Fruit fly (Drosophila melanogaster): Measurements from ENCODE around the gene Rpt3.

Rpt3 gene

dm6 chrX:11124749-11125508 is at the start of gene Rpt3:
Gene Rpt3, plus strand, starts transcription at chrX:11125101.
- TF ChIP-seq crol (GFP tag; IDR thresholded peaks at IDR 0.05) = no peak
- TF ChIP-seq Fer2 (tag; optimal IDR thresholded peaks at IDR 0.05) = no peak
- peak; percentile 9; the same call in 1 of the 3 replicates for TF ChIP-seq mld (GFP tag; IDR thresholded peaks at IDR 0.05; ENCODE audit: partially characterized antibody)
- peak in 1 of 2 experiments; percentile 24 for TF ChIP-seq dpn (GFP tag; optimal IDR thresholded peaks at IDR 0.05)
- TF ChIP-seq CG34224 (GFP tag; IDR thresholded peaks at IDR 0.05; ENCODE audit: partially characterized antibody) = peak; percentile 66
- no peak for TF ChIP-seq Lhr (GFP tag; optimal IDR thresholded peaks at IDR 0.05)
- TF ChIP-seq CG3726 (GFP tag; IDR thresholded peaks at IDR 0.05) = no peak
- peak; percentile 14 for TF ChIP-seq CG13775 (GFP tag; optimal IDR thresholded peaks at IDR 0.05)
- TF ChIP-seq Trl (optimal IDR thresholded peaks at IDR 0.05) = no peak
- TF ChIP-seq Trl (GFP tag; optimal IDR thresholded peaks at IDR 0.05) = no peak
- TF ChIP-seq CG4360 (GFP tag; IDR thresholded peaks at IDR 0.05) = no peak
- TF ChIP-seq CG11560 (tag; IDR thresholded peaks at IDR 0.05) = peak; percentile 40; the same call in 1 of the 3 replicates
- no peak for TF ChIP-seq org-1 (GFP tag; optimal IDR thresholded peaks at IDR 0.05)
- no peak for TF ChIP-seq CG2199 (GFP tag; IDR thresholded peaks at IDR 0.05)
- TF ChIP-seq ERR (GFP tag; optimal IDR thresholded peaks at IDR 0.05) = no peak
- TF ChIP-seq Mes4 (GFP tag; optimal IDR thresholded peaks at IDR 0.05) = no peak
- TF ChIP-seq gfzf (GFP tag; optimal IDR thresholded peaks at IDR 0.05) = peak; percentile 40
- TF ChIP-seq YL-1 (GFP tag; optimal IDR thresholded peaks at IDR 0.05) = peak; percentile 43
- TF ChIP-seq CG7987 (GFP tag; optimal IDR thresholded peaks at IDR 0.05) = no peak
- TF ChIP-seq CG16813 (GFP tag; IDR thresholded peaks at IDR 0.05; ENCODE audit: partially characterized antibody) = peak; percentile 85
- no peak for TF ChIP-seq CG8388 (GFP tag; optimal IDR thresholded peaks at IDR 0.05)
- TF ChIP-seq CG13624 (GFP tag; optimal IDR thresholded peaks at IDR 0.05) = no peak
- TF ChIP-seq ind (GFP tag; optimal IDR thresholded peaks at IDR 0.05) = no peak
- TF ChIP-seq Optix (GFP tag; IDR thresholded peaks at IDR 0.05) = no peak
- no peak for TF ChIP-seq CG43689 (GFP tag; IDR thresholded peaks at IDR 0.05)
- TF ChIP-seq fd102C (GFP tag; optimal IDR thresholded peaks at IDR 0.05) = no peak
- TF ChIP-seq CG12769 (tag; optimal IDR thresholded peaks at IDR 0.05) = no peak
- no peak for TF ChIP-seq emc (GFP tag; optimal IDR thresholded peaks at IDR 0.05)
- peak; percentile 65 for TF ChIP-seq Ets97D (GFP tag; optimal IDR thresholded peaks at IDR 0.05)
- TF ChIP-seq Ptx1 (GFP tag; IDR thresholded peaks at IDR 0.05) = no peak
- TF ChIP-seq Usf (GFP tag; optimal IDR thresholded peaks at IDR 0.05) = no peak
- no peak for TF ChIP-seq CG8924 (tag; optimal IDR thresholded peaks at IDR 0.05)
- no peak for TF ChIP-seq CG13123 (GFP tag; optimal IDR thresholded peaks at IDR 0.05)
- TF ChIP-seq gro (GFP tag; optimal IDR thresholded peaks at IDR 0.05) = no peak
- peak; percentile 14 for TF ChIP-seq CG9797 (GFP tag; optimal IDR thresholded peaks at IDR 0.05)
- TF ChIP-seq Sry-δ (GFP tag; optimal IDR thresholded peaks at IDR 0.05) = peak; percentile 90
- no peak for TF ChIP-seq gt (GFP tag; IDR thresholded peaks at IDR 0.05)
- no peak for TF ChIP-seq hth (optimal IDR thresholded peaks at IDR 0.05)
- peak; percentile 34 for TF ChIP-seq CG2712 (tag; optimal IDR thresholded peaks at IDR 0.05)
- TF ChIP-seq CG17612 (GFP tag; IDR thresholded peaks at IDR 0.05) = no peak
- TF ChIP-seq Sox100B (GFP tag; optimal IDR thresholded peaks at IDR 0.05) = no peak
- no peak for TF ChIP-seq Bdp1 (GFP tag; optimal IDR thresholded peaks at IDR 0.05)
- peak; percentile 47; the same call in 1 of the 2 replicates for TF ChIP-seq nerfin-2 (GFP tag; IDR thresholded peaks at IDR 0.05; ENCODE audit: partially characterized antibody)
- no peak for TF ChIP-seq CG10959 (GFP tag; IDR thresholded peaks at IDR 0.05)
- no peak for TF ChIP-seq CG31365 (tag; optimal IDR thresholded peaks at IDR 0.05)
- TF ChIP-seq stwl (tag; optimal IDR thresholded peaks at IDR 0.05) = peak; percentile 53
- no peak for TF ChIP-seq CG32767 (GFP tag; IDR thresholded peaks at IDR 0.05)
- TF ChIP-seq CG2202 (tag; optimal IDR thresholded peaks at IDR 0.05) = no peak
- TF ChIP-seq CG10321 (GFP tag; IDR thresholded peaks at IDR 0.05) = no peak
- 0 out of 2 replicates have a peak, but pooled peaks have one; percentile 53 for TF ChIP-seq CG2129 (GFP tag; IDR thresholded peaks at IDR 0.05; ENCODE audit: partially characterized antibody)
- TF ChIP-seq chn (GFP tag; optimal IDR thresholded peaks at IDR 0.05) = no peak
